Fruit fly (Drosophila melanogaster) whole organism, prepupa: Measurements from ENCODE around the gene Bem46.
A peak's percentile ranks its signal among the peaks of the same experiment; 100 is the strongest.

Source experiments
- Blimp-1 ChIP-seq: fragments of 200-800 bp; sonication (Bioruptor generic); optimal IDR thresholded peaks from 3 replicates; lab custom pipeline; 2017; ENCODE audit warnings: missing biosample characterization, missing genetic modification characterization, mild to moderate bottlenecking, moderate library complexity, missing genetic modification reagents
- CG10631 ChIP-seq: fragments of 200-800 bp; sonication (Bioruptor generic); optimal IDR thresholded peaks from 2 replicates; lab custom pipeline; 2016; ENCODE audit warnings: missing biosample characterization, missing genetic modification characterization
- CG10669 ChIP-seq: fragments of 200-800 bp; sonication (Bioruptor generic); optimal IDR thresholded peaks from 3 replicates; lab custom pipeline; 2018; ENCODE audit warnings: missing biosample characterization, mild to moderate bottlenecking, missing genetic modification characterization, moderate library complexity
- CG11294 ChIP-seq: fragments of 200-800 bp; sonication (Bioruptor generic); IDR thresholded peaks from 2 replicates; pipeline ENCODE4 v1.3.6; 2022; ENCODE audit warnings: missing biosample characterization, missing genetic modification characterization
- CG11762 ChIP-seq: fragments of 200-800 bp; sonication (Bioruptor generic); optimal IDR thresholded peaks from 3 replicates; lab custom pipeline; 2016; ENCODE audit warnings: missing biosample characterization, missing genetic modification characterization; ENCODE audit not compliant: insufficient read depth
- CG11902 ChIP-seq: fragments of 200-800 bp; sonication (Bioruptor generic); optimal IDR thresholded peaks from 3 replicates; lab custom pipeline; 2016; ENCODE audit warnings: missing biosample characterization, missing genetic modification characterization
- CG15336 ChIP-seq: fragments of 200-800 bp; sonication (Bioruptor generic); IDR thresholded peaks from 2 replicates; pipeline ENCODE4 v1.3.6; 2022; ENCODE audit warnings: missing biosample characterization, missing genetic modification characterization
- CG1621 ChIP-seq: fragments of 200-800 bp; sonication (Bioruptor generic); optimal IDR thresholded peaks from 3 replicates; lab custom pipeline; 2018; ENCODE audit warnings: missing biosample characterization, mild to moderate bottlenecking, missing genetic modification characterization
- CG16779 ChIP-seq: fragments of 200-800 bp; sonication (Bioruptor generic); optimal IDR thresholded peaks from 3 replicates; lab custom pipeline; 2017; ENCODE audit warnings: missing biosample characterization, mild to moderate bottlenecking, missing genetic modification characterization
- CG3032 ChIP-seq: fragments of 200-800 bp; optimal IDR thresholded peaks from 2 replicates; lab custom pipeline; 2019; ENCODE audit warnings: missing biosample characterization, mild to moderate bottlenecking, missing genetic modification characterization, moderate library complexity
- CG31627 ChIP-seq: fragments of 200-800 bp; sonication (Bioruptor generic); optimal IDR thresholded peaks from 3 replicates; lab custom pipeline; 2016; ENCODE audit warnings: missing biosample characterization, missing genetic modification characterization
- CG32006 ChIP-seq: fragments of 200-800 bp; sonication (Bioruptor generic); optimal IDR thresholded peaks from 3 replicates; lab custom pipeline; 2017; ENCODE audit warnings: missing biosample characterization, mild to moderate bottlenecking, missing genetic modification characterization
- CG3919 ChIP-seq: fragments of 200-800 bp; sonication (Bioruptor generic); optimal IDR thresholded peaks from 3 replicates; lab custom pipeline; 2016; ENCODE audit warnings: missing biosample characterization, missing genetic modification characterization
- CG4318 ChIP-seq: fragments of 200-800 bp; sonication (Bioruptor generic); optimal IDR thresholded peaks from 3 replicates; lab custom pipeline; 2017; ENCODE audit warnings: missing biosample characterization, mild to moderate bottlenecking, missing genetic modification characterization
- CG6163 ChIP-seq: fragments of 200-800 bp; sonication (Bioruptor generic); IDR thresholded peaks from 3 replicates; pipeline ENCODE4 v1.3.6; 2022; ENCODE audit warnings: missing biosample characterization, missing genetic modification characterization
- CG6792 ChIP-seq: fragments of 200-800 bp; sonication (Bioruptor generic); optimal IDR thresholded peaks from 3 replicates; lab custom pipeline; 2016; ENCODE audit warnings: missing biosample characterization, missing genetic modification characterization
- CG6808 ChIP-seq: fragments of 200-800 bp; sonication (Bioruptor generic); optimal IDR thresholded peaks from 3 replicates; lab custom pipeline; 2017; ENCODE audit warnings: missing biosample characterization, missing genetic modification characterization, mild to moderate bottlenecking, moderate library complexity, missing genetic modification reagents
- CG6854 ChIP-seq: fragments of 200-800 bp; sonication (Bioruptor generic); optimal IDR thresholded peaks from 2 replicates; lab custom pipeline; 2017; ENCODE audit warnings: missing biosample characterization, mild to moderate bottlenecking, missing genetic modification characterization
- CG8119 ChIP-seq: fragments of 200-800 bp; sonication (Bioruptor generic); IDR thresholded peaks from 3 replicates; pipeline ENCODE4 v1.3.6; 2022; ENCODE audit warnings: missing biosample characterization, missing genetic modification characterization
- CG8319 ChIP-seq: fragments of 200-800 bp; sonication (Bioruptor generic); optimal IDR thresholded peaks from 3 replicates; lab custom pipeline; 2016; ENCODE audit warnings: missing biosample characterization, missing genetic modification characterization
- CG8632 ChIP-seq: fragments of 200-800 bp; sonication (Bioruptor generic); optimal IDR thresholded peaks from 3 replicates; lab custom pipeline; 2016; ENCODE audit warnings: missing biosample characterization, missing genetic modification characterization
- CG9139 ChIP-seq: fragments of 200-800 bp; sonication (Bioruptor generic); optimal IDR thresholded peaks from 3 replicates; lab custom pipeline; 2017; ENCODE audit warnings: missing biosample characterization, mild to moderate bottlenecking, missing genetic modification characterization
- Eip75B ChIP-seq: fragments of 200-800 bp; sonication (Bioruptor generic); optimal IDR thresholded peaks from 3 replicates; lab custom pipeline; 2016; ENCODE audit warnings: missing biosample characterization, missing genetic modification characterization
- Eip78C ChIP-seq: fragments of 200-800 bp; sonication (Bioruptor generic); peaks from one replicate; lab custom pipeline; 2016; ENCODE audit warnings: missing biosample characterization, missing genetic modification characterization
- Eip93F ChIP-seq: fragments of 200-800 bp; sonication (Bioruptor generic); optimal IDR thresholded peaks from 2 replicates; lab custom pipeline; 2016; ENCODE audit warnings: missing biosample characterization, mild to moderate bottlenecking, missing genetic modification characterization
- Ets21C ChIP-seq: fragments of 200-800 bp; sonication (Bioruptor generic); optimal IDR thresholded peaks from 3 replicates; lab custom pipeline; 2016; ENCODE audit warnings: missing biosample characterization, missing genetic modification characterization
- Ets96B ChIP-seq: fragments of 200-800 bp; optimal IDR thresholded peaks from 2 replicates; lab custom pipeline; 2019; ENCODE audit warnings: missing biosample characterization, mild to moderate bottlenecking, missing genetic modification characterization, moderate library complexity
- Gug ChIP-seq: fragments of 200-800 bp; sonication (Bioruptor generic); IDR thresholded peaks from 2 replicates; pipeline ENCODE4 v1.3.6; 2022; ENCODE audit warnings: missing biosample characterization, missing genetic modification characterization
- Hr38 ChIP-seq: sonication (Bioruptor generic); optimal IDR thresholded peaks from 2 replicates; lab custom pipeline; 2016; ENCODE audit warnings: missing biosample characterization, missing genetic modification characterization
- Hr39 ChIP-seq: fragments of 200-800 bp; sonication (Bioruptor generic); optimal IDR thresholded peaks from 2 replicates; lab custom pipeline; 2016; ENCODE audit warnings: missing biosample characterization, missing genetic modification characterization
- Hr4 ChIP-seq: fragments of 200-800 bp; sonication (Bioruptor generic); optimal IDR thresholded peaks from 3 replicates; lab custom pipeline; 2016; ENCODE audit warnings: missing biosample characterization, missing genetic modification characterization
- Lpt ChIP-seq: fragments of 200-800 bp; sonication (Bioruptor generic); optimal IDR thresholded peaks from 3 replicates; lab custom pipeline; 2016; ENCODE audit warnings: missing biosample characterization, missing genetic modification characterization
- Met ChIP-seq: fragments of 200-800 bp; sonication (Bioruptor generic); optimal IDR thresholded peaks from 3 replicates; lab custom pipeline; 2016; ENCODE audit warnings: missing biosample characterization, missing genetic modification characterization
- OdsH ChIP-seq: fragments of 200-800 bp; sonication (Bioruptor generic); optimal IDR thresholded peaks from 3 replicates; lab custom pipeline; 2016; ENCODE audit warnings: missing biosample characterization, missing genetic modification characterization
- Smox ChIP-seq: fragments of 200-800 bp; sonication (Bioruptor generic); optimal IDR thresholded peaks from 3 replicates; lab custom pipeline; 2016; ENCODE audit warnings: missing biosample characterization, missing genetic modification characterization
- Sox102F ChIP-seq: fragments of 200-800 bp; sonication (Bioruptor generic); optimal IDR thresholded peaks from 2 replicates; lab custom pipeline; 2016; ENCODE audit warnings: missing biosample characterization, mild to moderate bottlenecking, missing genetic modification characterization
- Sox14 ChIP-seq: fragments of 200-800 bp; sonication (Bioruptor generic); optimal IDR thresholded peaks from 3 replicates; lab custom pipeline; 2016; ENCODE audit warnings: missing biosample characterization, missing genetic modification characterization
- achi ChIP-seq: fragments of 200-800 bp; sonication (Bioruptor generic); optimal IDR thresholded peaks from 3 replicates; lab custom pipeline; 2016; ENCODE audit warnings: missing biosample characterization, missing genetic modification characterization
- acj6 ChIP-seq: fragments of 200-800 bp; sonication (Bioruptor generic); optimal IDR thresholded peaks from 3 replicates; lab custom pipeline; 2016; ENCODE audit warnings: missing biosample characterization, missing genetic modification characterization
- cyc ChIP-seq: fragments of 200-800 bp; sonication (Bioruptor generic); optimal IDR thresholded peaks from 3 replicates; lab custom pipeline; 2016; ENCODE audit warnings: missing biosample characterization, missing genetic modification characterization
- dac ChIP-seq: fragments of 200-800 bp; sonication (Bioruptor generic); optimal IDR thresholded peaks from 2 replicates; lab custom pipeline; 2017; ENCODE audit warnings: missing biosample characterization, mild to moderate bottlenecking, missing genetic modification characterization
- dsx ChIP-seq: fragments of 200-800 bp; optimal IDR thresholded peaks from 3 replicates; lab custom pipeline; 2019; ENCODE audit warnings: missing biosample characterization, mild to moderate bottlenecking, missing genetic modification characterization, moderate library complexity; ENCODE audit not compliant: poor library complexity, severe bottlenecking
- eg ChIP-seq: fragments of 200-800 bp; sonication (Bioruptor generic); IDR thresholded peaks from 3 replicates; pipeline ENCODE4 v1.3.6; 2022; ENCODE audit warnings: missing biosample characterization, missing genetic modification characterization
- esn ChIP-seq: fragments of 200-800 bp; sonication (Bioruptor generic); optimal IDR thresholded peaks from 2 replicates; lab custom pipeline; 2016; ENCODE audit warnings: missing biosample characterization, mild to moderate bottlenecking, missing genetic modification characterization, moderate library complexity
- lz ChIP-seq: fragments of 200-800 bp; sonication (Bioruptor generic); optimal IDR thresholded peaks from 3 replicates; lab custom pipeline; 2016; ENCODE audit warnings: missing biosample characterization, missing genetic modification characterization
- net ChIP-seq: fragments of 200-800 bp; sonication (Bioruptor generic); optimal IDR thresholded peaks from 3 replicates; lab custom pipeline; 2016; ENCODE audit warnings: missing biosample characterization, missing genetic modification characterization
- pdm3 ChIP-seq: fragments of 200-800 bp; sonication (Bioruptor generic); optimal IDR thresholded peaks from 3 replicates; lab custom pipeline; 2016; ENCODE audit warnings: missing biosample characterization, missing genetic modification characterization
- salr ChIP-seq, 2 experiments: fragments of 200-800 bp; sonication (Bioruptor generic); optimal IDR thresholded peaks; 3 replicates each; lab custom pipeline; 2016 to 2018; ENCODE audit warnings: missing biosample characterization in 2 of 2, missing genetic modification characterization in 2 of 2, mild to moderate bottlenecking in 1 of 2
- spab ChIP-seq: fragments of 200-800 bp; sonication (Bioruptor generic); optimal IDR thresholded peaks from 2 replicates; lab custom pipeline; 2017; ENCODE audit warnings: missing biosample characterization, mild to moderate bottlenecking, missing genetic modification characterization, missing genetic modification reagents
- ss ChIP-seq, 2 experiments: fragments of 200-800 bp; sonication (Bioruptor generic); optimal IDR thresholded peaks; 2 replicates in 1 of 2; 3 replicates in 1 of 2; lab custom pipeline; 2017 to 2018; ENCODE audit warnings: mild to moderate bottlenecking in 2 of 2, missing biosample characterization in 2 of 2, missing genetic modification characterization in 2 of 2, moderate library complexity in 1 of 2
- svp ChIP-seq: fragments of 200-800 bp; sonication (Bioruptor generic); peaks from one replicate; lab custom pipeline; 2016; ENCODE audit warnings: missing biosample characterization, missing genetic modification characterization
- vri ChIP-seq: fragments of 200-800 bp; sonication (Bioruptor generic); optimal IDR thresholded peaks from 3 replicates; lab custom pipeline; 2016; ENCODE audit warnings: missing biosample characterization, mild to moderate bottlenecking, missing genetic modification characterization

Bem46 gene

dm6 chr2L:2987681-2988381, at the start of gene Bem46, which contains the start of gene Chd1:
Gene Bem46, plus strand, starts transcription at chr2L:2988116.
Gene Chd1, minus strand, starts transcription at chr2L:2987723.
- no peak for TF ChIP-seq CG16779
- TF ChIP-seq Hr38 (GFP tag; lab: Kevin White, UChicago) = no peak
- peak; percentile 61 for TF ChIP-seq CG8119
- no peak for TF ChIP-seq Ets21C (GFP tag; lab: Kevin White, UChicago)
- no peak for TF ChIP-seq CG3919
- no peak for TF ChIP-seq net (GFP tag; lab: Kevin White, UChicago)
- no peak for TF ChIP-seq Hr39
- no peak for TF ChIP-seq Sox14
- peak; percentile 72 for TF ChIP-seq CG11762
- TF ChIP-seq CG3032 (tag; lab: Kevin White, UChicago) = peak; percentile 88
- TF ChIP-seq ss (GFP tag; optimal IDR thresholded peaks at IDR 0.05; lab: Kevin White, UChicago) = no peak
- TF ChIP-seq dsx = no peak
- TF ChIP-seq CG1621 = peak; percentile 68
- TF ChIP-seq CG11902 (GFP tag; lab: Kevin White, UChicago) = peak; percentile 86
- TF ChIP-seq CG8319 = no peak
- no peak for TF ChIP-seq OdsH (GFP tag; lab: Kevin White, UChicago)
- TF ChIP-seq Lpt = no peak
- no peak for TF ChIP-seq svp
- peak; percentile 87 for TF ChIP-seq esn (GFP tag; lab: Kevin White, UChicago)
- peak; percentile 70 for TF ChIP-seq dac (GFP tag; lab: Kevin White, UChicago)
- TF ChIP-seq CG15336 (GFP tag; lab: Robert Waterston, UW) = peak; percentile 67
- TF ChIP-seq Smox = no peak
- no peak for TF ChIP-seq CG10669 (GFP tag; lab: Kevin White, UChicago)
- no peak for TF ChIP-seq spab (GFP tag; lab: Kevin White, UChicago)
- no peak for TF ChIP-seq Eip78C (GFP tag; lab: Kevin White, UChicago)
- TF ChIP-seq Met = no peak
- TF ChIP-seq acj6 (GFP tag; lab: Kevin White, UChicago) = peak; percentile 88
- TF ChIP-seq achi (GFP tag; lab: Kevin White, UChicago) = no peak
- TF ChIP-seq CG6808 (GFP tag; lab: Kevin White, UChicago) = no peak
- TF ChIP-seq Sox102F (GFP tag; lab: Kevin White, UChicago) = no peak
- TF ChIP-seq CG4318 (GFP tag; lab: Kevin White, UChicago) = no peak
- peak; percentile 85 for TF ChIP-seq cyc
- no peak for TF ChIP-seq Eip93F (GFP tag; lab: Kevin White, UChicago)
- TF ChIP-seq CG10631 (GFP tag; lab: Kevin White, UChicago) = no peak
- TF ChIP-seq Hr4 (GFP tag; lab: Kevin White, UChicago) = no peak
- TF ChIP-seq Blimp-1 (GFP tag; lab: Kevin White, UChicago) = no peak
- TF ChIP-seq CG11294 (GFP tag; lab: Robert Waterston, UW) = peak; percentile 82
- TF ChIP-seq CG8632 (GFP tag; lab: Kevin White, UChicago) = no peak
- peak; percentile 89 for TF ChIP-seq eg (GFP tag; lab: Robert Waterston, UW)
- no peak for TF ChIP-seq Eip75B (GFP tag; lab: Kevin White, UChicago)
- TF ChIP-seq CG32006 = no peak
- peak; percentile 75 for TF ChIP-seq Gug
- no peak for TF ChIP-seq pdm3
- TF ChIP-seq CG9139 (GFP tag; lab: Kevin White, UChicago) = no peak
- TF ChIP-seq CG6792 (GFP tag; lab: Kevin White, UChicago) = peak; percentile 82
- peak; percentile 86 for TF ChIP-seq CG6163
- TF ChIP-seq vri (GFP tag; lab: Kevin White, UChicago) = no peak
- peak; percentile 84 for TF ChIP-seq lz (GFP tag; lab: Kevin White, UChicago)
- no peak for TF ChIP-seq CG6854 (GFP tag; lab: Kevin White, UChicago)
- peak; percentile 90 for TF ChIP-seq CG31627 (GFP tag; lab: Kevin White, UChicago)
- peak in 1 of 2 experiments; percentile 69 for TF ChIP-seq salr (GFP tag; optimal IDR thresholded peaks at IDR 0.05; lab: Kevin White, UChicago)
- peak; percentile 78 for TF ChIP-seq Ets96B
